Worm (Caenorhabditis elegans) whole organism, early embryonic: Measurements from ENCODE around the gene W04H10.6.
"Not testable (repeated sequence)": the region's sequence is repeated elsewhere in the genome, so short reads cannot be mapped to it uniquely, and the experiment has no call there.

ENCODE experiments used
- ama-1 ChIP-seq: fragments of 150-350 bp; optimal IDR thresholded peaks from 2 replicates; lab custom pipeline; 2014
- ceh-36 ChIP-seq: sonication (generic microtip); optimal IDR thresholded peaks from 2 replicates; lab custom pipeline; 2016; ENCODE audit warnings: missing genetic modification characterization, inconsistent platforms, missing compliant biosample characterization

ce11 chrII:612361-612760, 4.1 kb upstream of the W04H10.6 start, which contains the start of gene clec-118:
- not testable (repeated sequence) for TF ChIP-seq ceh-36 (tag; lab: Kevin White, UChicago); ama-1 (lab: Kevin White, UChicago)
